Worm (Caenorhabditis elegans): ENCODE data around the gene pes-9.

ce11 chrV:14559312-14559711 is 37.5 kb downstream of the pes-9 start, which contains the start of gene srt-32:
- TF ChIP-seq ztf-11 (tag; optimal IDR thresholded peaks at IDR 0.05) (no peak), ama-1 (optimal IDR thresholded peaks at IDR 0.05) (no peak), ZK546.5 (tag; optimal IDR thresholded peaks at IDR 0.05) (no peak), ceh-82 (tag; optimal IDR thresholded peaks at IDR 0.05) (no peak), nhr-11 (tag; optimal IDR thresholded peaks at IDR 0.05) (no peak), skn-1 (tag; optimal IDR thresholded peaks at IDR 0.05) (no peak), elt-3 (tag; optimal IDR thresholded peaks at IDR 0.05) (no peak), unc-62 (GFP tag; optimal IDR thresholded peaks at IDR 0.05) (no peak)

All from whole organism, L2 larva.